Fruit fly (Drosophila melanogaster) whole organism, embryonic: Measurements from ENCODE around the gene CG13996.

Experiments
- Bdp1 ChIP-seq: fragments of 200-800 bp; sonication (Bioruptor generic); optimal IDR thresholded peaks from 3 replicates; lab custom pipeline; 2016; ENCODE audit warnings: missing biosample characterization, missing genetic modification characterization
- CG10267 ChIP-seq: fragments of 200-800 bp; sonication (Bioruptor generic); optimal IDR thresholded peaks from 2 replicates; lab custom pipeline; 2018; ENCODE audit warnings: missing biosample characterization, mild to moderate bottlenecking, missing genetic modification characterization, moderate library complexity
- CG10462 ChIP-seq: fragments of 200-800 bp; sonication (Bioruptor generic); optimal IDR thresholded peaks from 2 replicates; lab custom pipeline; 2016; ENCODE audit warnings: missing biosample characterization, missing genetic modification characterization
- CG10543 ChIP-seq: fragments of 200-800 bp; sonication (Bioruptor generic); optimal IDR thresholded peaks from 3 replicates; lab custom pipeline; 2017; ENCODE audit warnings: missing biosample characterization, mild to moderate bottlenecking, missing genetic modification characterization, moderate library complexity
- CG11085 ChIP-seq: fragments of 200-800 bp; sonication (Bioruptor generic); IDR thresholded peaks from 2 replicates; pipeline ENCODE4 v1.3.6; 2022; ENCODE audit warnings: missing biosample characterization, missing genetic modification characterization
- CG11093 ChIP-seq: fragments of 200-800 bp; sonication (Bioruptor generic); IDR thresholded peaks from 3 replicates; pipeline ENCODE4 v1.3.6; 2022; ENCODE audit warnings: missing biosample characterization, missing genetic modification characterization
- CG12155 ChIP-seq: fragments of 200-800 bp; sonication (Bioruptor generic); optimal IDR thresholded peaks from 3 replicates; lab custom pipeline; 2016; ENCODE audit warnings: missing biosample characterization, missing genetic modification characterization
- CG12219 ChIP-seq: fragments of 200-800 bp; sonication (Bioruptor generic); optimal IDR thresholded peaks from 3 replicates; lab custom pipeline; 2018; ENCODE audit warnings: missing biosample characterization, mild to moderate bottlenecking, missing genetic modification characterization
- CG12659 ChIP-seq: fragments of 200-800 bp; sonication (Bioruptor generic); optimal IDR thresholded peaks from 3 replicates; lab custom pipeline; 2017; ENCODE audit warnings: mild to moderate bottlenecking, missing biosample characterization, missing genetic modification reagents, missing genetic modification characterization
- CG13287 ChIP-seq: fragments of 200-800 bp; sonication (Bioruptor generic); IDR thresholded peaks from 2 replicates; pipeline ENCODE4 v1.3.6; 2022; ENCODE audit warnings: missing biosample characterization, missing genetic modification characterization; ENCODE audit not compliant: partially characterized antibody
- CG13296 ChIP-seq: fragments of 200-800 bp; sonication (Bioruptor generic); optimal IDR thresholded peaks from 3 replicates; lab custom pipeline; 2018; ENCODE audit warnings: missing biosample characterization, mild to moderate bottlenecking, missing genetic modification characterization
- CG14014 ChIP-seq: fragments of 200-800 bp; sonication (Bioruptor generic); IDR thresholded peaks from 2 replicates; pipeline ENCODE4 v1.3.6; 2022; ENCODE audit warnings: missing biosample characterization, missing genetic modification characterization
- CG16779 ChIP-seq: fragments of 200-800 bp; sonication (Bioruptor generic); IDR thresholded peaks from 2 replicates; pipeline ENCODE4 v1.3.6; 2022; ENCODE audit warnings: missing biosample characterization, missing genetic modification characterization
- CG17802 ChIP-seq: fragments of 200-800 bp; sonication (Bioruptor generic); optimal IDR thresholded peaks from 2 replicates; lab custom pipeline; 2018; ENCODE audit warnings: missing biosample characterization, mild to moderate bottlenecking, missing genetic modification characterization, moderate library complexity
- CG2202 ChIP-seq: fragments of 200-800 bp; sonication (Bioruptor generic); optimal IDR thresholded peaks from 2 replicates; lab custom pipeline; 2018; ENCODE audit warnings: missing biosample characterization, mild to moderate bottlenecking, missing genetic modification characterization
- CG33557 ChIP-seq: fragments of 200-800 bp; sonication (Bioruptor generic); optimal IDR thresholded peaks from 2 replicates; lab custom pipeline; 2019; ENCODE audit warnings: missing biosample characterization, mild to moderate bottlenecking, missing genetic modification characterization, moderate library complexity
- CG34224 ChIP-seq: fragments of 200-800 bp; sonication (Bioruptor generic); IDR thresholded peaks from 3 replicates; pipeline ENCODE4 v1.3.6; 2022; ENCODE audit warnings: missing biosample characterization, missing genetic modification characterization; ENCODE audit not compliant: partially characterized antibody
- CG42726 ChIP-seq: fragments of 200-800 bp; sonication (Bioruptor generic); IDR thresholded peaks from 2 replicates; pipeline ENCODE4 v1.3.6; 2022; ENCODE audit warnings: missing biosample characterization, missing genetic modification characterization; ENCODE audit not compliant: partially characterized antibody
- CG4424 ChIP-seq: fragments of 200-800 bp; sonication (Bioruptor generic); optimal IDR thresholded peaks from 3 replicates; lab custom pipeline; 2016; ENCODE audit warnings: missing biosample characterization, missing genetic modification characterization
- CG4617 ChIP-seq: fragments of 200-800 bp; sonication (Bioruptor generic); optimal IDR thresholded peaks from 3 replicates; lab custom pipeline; 2016; ENCODE audit warnings: missing biosample characterization, missing genetic modification characterization, borderline replicate concordance
- CG4820 ChIP-seq: fragments of 200-800 bp; sonication (Bioruptor generic); optimal IDR thresholded peaks from 3 replicates; lab custom pipeline; 2016; ENCODE audit warnings: missing biosample characterization, missing genetic modification characterization
- CG8944 ChIP-seq: fragments of 200-800 bp; sonication (Bioruptor generic); optimal IDR thresholded peaks from 3 replicates; lab custom pipeline; 2016; ENCODE audit warnings: missing biosample characterization, missing genetic modification characterization
- CG9932 ChIP-seq: fragments of 200-800 bp; sonication (Bioruptor generic); IDR thresholded peaks from 2 replicates; pipeline ENCODE4 v1.3.6; 2022; ENCODE audit warnings: missing biosample characterization, missing genetic modification characterization
- Dip2 ChIP-seq: fragments of 200-800 bp; sonication (Bioruptor generic); IDR thresholded peaks from 2 replicates; pipeline ENCODE4 v1.3.6; 2022; ENCODE audit warnings: missing biosample characterization, missing genetic modification characterization
- Dp ChIP-seq: fragments of 200-800 bp; sonication (Bioruptor generic); optimal IDR thresholded peaks from 2 replicates; lab custom pipeline; 2018; ENCODE audit warnings: missing biosample characterization, mild to moderate bottlenecking, missing genetic modification characterization, moderate library complexity
- Gug ChIP-seq: fragments of 200-800 bp; sonication (Bioruptor generic); IDR thresholded peaks from 4 replicates; pipeline ENCODE4 v1.3.6; 2022; ENCODE audit warnings: missing biosample characterization, missing genetic modification characterization
- HHEX ChIP-seq: fragments of 200-800 bp; sonication (Bioruptor generic); optimal IDR thresholded peaks from 3 replicates; lab custom pipeline; 2017; ENCODE audit warnings: missing biosample characterization, mild to moderate bottlenecking, missing genetic modification characterization, missing genetic modification reagents
- Ptx1 ChIP-seq: fragments of 200-800 bp; sonication (Bioruptor generic); IDR thresholded peaks from 2 replicates; pipeline ENCODE4 v1.3.6; 2022; ENCODE audit warnings: missing biosample characterization, missing genetic modification characterization
- Scr ChIP-seq: fragments of 200-800 bp; sonication (Bioruptor generic); IDR thresholded peaks from 2 replicates; pipeline ENCODE4 v1.3.6; 2022; ENCODE audit warnings: missing biosample characterization, missing genetic modification characterization; ENCODE audit not compliant: partially characterized antibody
- Sry-β ChIP-seq: fragments of 200-800 bp; sonication (Bioruptor generic); optimal IDR thresholded peaks from 2 replicates; lab custom pipeline; 2018; ENCODE audit warnings: missing biosample characterization, mild to moderate bottlenecking, missing genetic modification characterization, moderate library complexity
- Ssrp ChIP-seq: fragments of 200-800 bp; sonication (Bioruptor generic); optimal IDR thresholded peaks from 2 replicates; lab custom pipeline; 2018; ENCODE audit warnings: missing biosample characterization, mild to moderate bottlenecking, missing genetic modification characterization, moderate library complexity
- Tbp ChIP-seq: fragments of >200 bp; optimal IDR thresholded peaks from 2 replicates; lab custom pipeline; 2018; ENCODE audit warnings: missing biosample characterization, missing genetic modification characterization
- chm ChIP-seq: fragments of 200-800 bp; sonication (Bioruptor generic); IDR thresholded peaks from 2 replicates; pipeline ENCODE4 v1.3.6; 2022; ENCODE audit warnings: missing biosample characterization, missing genetic modification characterization
- crp ChIP-seq, 2 experiments: fragments of 200-800 bp; sonication (Bioruptor generic); optimal IDR thresholded peaks; 2 replicates in 1 of 2; 3 replicates in 1 of 2; lab custom pipeline; 2017; ENCODE audit warnings: missing biosample characterization in 2 of 2, missing genetic modification characterization in 2 of 2, mild to moderate bottlenecking in 1 of 2, moderate library complexity in 1 of 2
- dmrt99B ChIP-seq: fragments of 200-800 bp; sonication (Bioruptor generic); optimal IDR thresholded peaks from 2 replicates; lab custom pipeline; 2018; ENCODE audit warnings: missing biosample characterization, mild to moderate bottlenecking, missing genetic modification characterization, moderate library complexity
- fd64A ChIP-seq: fragments of 200-800 bp; sonication (Bioruptor generic); optimal IDR thresholded peaks from 3 replicates; lab custom pipeline; 2018; ENCODE audit warnings: missing biosample characterization, mild to moderate bottlenecking, missing genetic modification characterization
- fd96Cb ChIP-seq: fragments of 200-800 bp; sonication (Bioruptor generic); optimal IDR thresholded peaks from 2 replicates; lab custom pipeline; 2018; ENCODE audit warnings: missing biosample characterization, mild to moderate bottlenecking, missing genetic modification characterization, moderate library complexity
- gem ChIP-seq: fragments of 200-800 bp; sonication (Bioruptor generic); optimal IDR thresholded peaks from 2 replicates; lab custom pipeline; 2019; ENCODE audit warnings: missing biosample characterization, mild to moderate bottlenecking, missing genetic modification characterization, moderate library complexity
- gfzf ChIP-seq: fragments of 200-800 bp; sonication (Bioruptor generic); optimal IDR thresholded peaks from 2 replicates; lab custom pipeline; 2016; ENCODE audit warnings: missing biosample characterization, mild to moderate bottlenecking, missing genetic modification characterization, moderate library complexity
- jigr1 ChIP-seq: fragments of 200-800 bp; sonication (Bioruptor generic); IDR thresholded peaks from 3 replicates; pipeline ENCODE4 v1.3.6; 2022; ENCODE audit warnings: missing biosample characterization, missing genetic modification characterization
- jing ChIP-seq: fragments of 200-800 bp; sonication (Bioruptor generic); optimal IDR thresholded peaks from 2 replicates; lab custom pipeline; 2018; ENCODE audit warnings: missing biosample characterization, mild to moderate bottlenecking, missing genetic modification characterization
- mld ChIP-seq: fragments of 200-800 bp; sonication (Bioruptor generic); IDR thresholded peaks from 3 replicates; pipeline ENCODE4 v1.3.6; 2022; ENCODE audit warnings: missing biosample characterization, missing genetic modification characterization; ENCODE audit not compliant: partially characterized antibody
- onecut ChIP-seq: fragments of 200-800 bp; sonication (Bioruptor generic); IDR thresholded peaks from 2 replicates; pipeline ENCODE4 v1.3.6; 2022; ENCODE audit warnings: missing biosample characterization, missing genetic modification characterization
- pho ChIP-seq: fragments of 200-800 bp; sonication (Bioruptor generic); optimal IDR thresholded peaks from 2 replicates; lab custom pipeline; 2016; ENCODE audit warnings: missing biosample characterization, missing genetic modification characterization
- sens-2 ChIP-seq: fragments of 200-800 bp; sonication (Bioruptor generic); IDR thresholded peaks from 2 replicates; pipeline ENCODE4 v1.3.6; 2022; ENCODE audit warnings: missing biosample characterization, missing genetic modification characterization
- ssp ChIP-seq: fragments of 200-800 bp; sonication (Bioruptor generic); IDR thresholded peaks from 2 replicates; pipeline ENCODE4 v1.3.6; 2022; ENCODE audit warnings: missing biosample characterization, missing genetic modification characterization
- tin ChIP-seq: fragments of 200-800 bp; sonication (Bioruptor generic); optimal IDR thresholded peaks from 3 replicates; lab custom pipeline; 2016; ENCODE audit warnings: missing biosample characterization, missing genetic modification characterization
- unc-4 ChIP-seq: fragments of 200-800 bp; sonication (Bioruptor generic); IDR thresholded peaks from 2 replicates; pipeline ENCODE4 v1.3.6; 2022; ENCODE audit warnings: missing biosample characterization, missing genetic modification characterization; ENCODE audit not compliant: partially characterized antibody
- vvl ChIP-seq: fragments of 200-800 bp; sonication (Bioruptor generic); IDR thresholded peaks from 2 replicates; pipeline ENCODE4 v1.3.6; 2022; ENCODE audit warnings: missing biosample characterization, missing genetic modification characterization

The CG13996 gene

dm6 chr2L:5999247-5999646, 21.4 kb upstream of the CG13996 start, which contains the start of gene Kdm5 (continued):
- TF ChIP-seq dmrt99B (tag; lab: Kevin White, UChicago) (no peak), CG12659 (GFP tag; lab: Kevin White, UChicago) (peak; percentile 76), Dip2 (GFP tag; lab: Robert Waterston, UW) (no peak), ssp (GFP tag; lab: Robert Waterston, UW) (peak; percentile 30; the same call in 1 of the 2 replicates), CG12155 (GFP tag; lab: Kevin White, UChicago) (peak; percentile 39), sens-2 (GFP tag; lab: Robert Waterston, UW) (no peak), jing (GFP tag; lab: Kevin White, UChicago) (no peak), gfzf (GFP tag; lab: Kevin White, UChicago) (peak; percentile 84), CG13287 (GFP tag; lab: Robert Waterston, UW) (peak; percentile 24; the same call in 1 of the 2 replicates), CG4424 (GFP tag; lab: Kevin White, UChicago) (no peak), CG17802 (tag; lab: Kevin White, UChicago) (peak; percentile 44), CG11093 (GFP tag; lab: Robert Waterston, UW) (no peak), jigr1 (GFP tag; lab: Robert Waterston, UW) (no peak), tin (GFP tag; lab: Kevin White, UChicago) (peak; percentile 30), crp (GFP tag; optimal IDR thresholded peaks at IDR 0.05; lab: Kevin White, UChicago) (peak in 1 of 2 experiments; percentile 12), CG34224 (GFP tag; lab: Robert Waterston, UW) (no peak), Ssrp (no peak), onecut (GFP tag; lab: Robert Waterston, UW) (0 out of 2 replicates have a peak, but pooled peaks have one; percentile 13), CG4617 (GFP tag; lab: Kevin White, UChicago) (peak; percentile 87), chm (GFP tag; lab: Robert Waterston, UW) (peak; percentile 47; the same call in 1 of the 2 replicates), CG11085 (GFP tag; lab: Robert Waterston, UW) (no peak), CG14014 (GFP tag; lab: Robert Waterston, UW) (0 out of 2 replicates have a peak, but pooled peaks have one; percentile 7), pho (peak; percentile 42), vvl (GFP tag; lab: Robert Waterston, UW) (peak; percentile 61), gem (tag; lab: Kevin White, UChicago) (no peak), CG8944 (peak; percentile 23), CG2202 (tag; lab: Kevin White, UChicago) (no peak), HHEX (no peak), unc-4 (GFP tag; lab: Robert Waterston, UW) (0 out of 2 replicates have a peak, but pooled peaks have one; percentile 26), Bdp1 (no peak), CG10462 (no peak), CG4820 (no peak), CG13296 (GFP tag; lab: Kevin White, UChicago) (no peak), CG10267 (tag; lab: Kevin White, UChicago) (peak; percentile 94), CG10543 (GFP tag; lab: Kevin White, UChicago) (peak; percentile 78), Tbp (GFP tag; lab: Kevin White, UChicago) (no peak), Sry-β (GFP tag; lab: Kevin White, UChicago) (no peak), Dp (peak; percentile 60), fd96Cb (tag; lab: Kevin White, UChicago) (no peak), fd64A (GFP tag; lab: Kevin White, UChicago) (no peak), CG9932 (GFP tag; lab: Robert Waterston, UW) (peak; percentile 61), Ptx1 (GFP tag; lab: Robert Waterston, UW) (no peak), Gug (GFP tag; lab: Robert Waterston, UW) (no peak; the same call in 3 of the 4 replicates), CG33557 (GFP tag; lab: Kevin White, UChicago) (no peak), Scr (GFP tag; lab: Robert Waterston, UW) (peak; percentile 34), mld (GFP tag; lab: Robert Waterston, UW) (no peak), CG12219 (GFP tag; lab: Kevin White, UChicago) (no peak), CG16779 (GFP tag; lab: Robert Waterston, UW) (no peak), CG42726 (GFP tag; lab: Robert Waterston, UW) (no peak)
